Worm (Caenorhabditis elegans) whole organism, L1 larva: ENCODE data around the gene F15B10.3.

Source experiments
- C04F5.9 ChIP-seq: sonication (generic microtip); optimal IDR thresholded peaks from 2 replicates; lab custom pipeline; 2016; ENCODE audit warnings: missing genetic modification characterization, missing compliant biosample characterization
- C34B4.2 ChIP-seq: sonication (generic microtip); optimal IDR thresholded peaks from 2 replicates; lab custom pipeline; 2017; ENCODE audit warnings: mild to moderate bottlenecking, missing genetic modification characterization, missing compliant biosample characterization
- F16B12.6 ChIP-seq: fragments of 150-350 bp; optimal IDR thresholded peaks from 2 replicates; lab custom pipeline; 2014; ENCODE audit warnings: missing biosample characterization, missing genetic modification characterization
- Y116A8C.19 ChIP-seq: sonication (generic microtip); optimal IDR thresholded peaks from 2 replicates; lab custom pipeline; 2016; ENCODE audit warnings: missing compliant biosample characterization, missing genetic modification characterization, borderline replicate concordance
- ceh-63 ChIP-seq: fragments of 200-800 bp; sonication (Bioruptor generic); optimal IDR thresholded peaks from 2 replicates; lab custom pipeline; 2018; ENCODE audit warnings: mild to moderate bottlenecking, missing genetic modification characterization, missing compliant biosample characterization
- ceh-8 ChIP-seq: fragments of 200-800 bp; sonication (Bioruptor generic); optimal IDR thresholded peaks from 2 replicates; lab custom pipeline; 2018; ENCODE audit warnings: mild to moderate bottlenecking, missing genetic modification characterization, moderate library complexity, missing compliant biosample characterization
- ces-1 ChIP-seq: fragments of 150-350 bp; optimal IDR thresholded peaks from 2 replicates; lab custom pipeline; 2014; ENCODE audit warnings: missing biosample characterization, missing genetic modification reagents, missing genetic modification characterization
- efl-1 ChIP-seq, 4 experiments: fragments of 150-350 bp; optimal IDR thresholded peaks in 3 of 4; peaks in 1 of 4; 1 replicate in 1 of 4; 2 replicates in 3 of 4; lab custom pipeline; 2014; ENCODE audit warnings: missing biosample characterization in 2 of 4, missing genetic modification characterization in 2 of 4, missing genetic modification reagents in 2 of 4
- elt-2 ChIP-seq: sonication (generic microtip); optimal IDR thresholded peaks from 2 replicates; lab custom pipeline; 2016; ENCODE audit warnings: missing genetic modification characterization, mild to moderate bottlenecking, inconsistent platforms, missing compliant biosample characterization, missing genetic modification reagents
- elt-3 ChIP-seq, 6 experiments: fragments of 150-350 bp in 1 of 6; sonication (generic microtip); optimal IDR thresholded peaks; 2 replicates each; lab custom pipeline; 2017 to 2018; ENCODE audit warnings: missing biosample characterization in 6 of 6, missing genetic modification characterization in 6 of 6, inconsistent platforms in 1 of 6
- fkh-10 ChIP-seq: sonication (generic microtip); optimal IDR thresholded peaks from 2 replicates; lab custom pipeline; 2017; ENCODE audit warnings: missing biosample characterization, missing genetic modification reagents, missing genetic modification characterization
- fkh-8 ChIP-seq: sonication (generic microtip); optimal IDR thresholded peaks from 2 replicates; lab custom pipeline; 2016; ENCODE audit warnings: mild to moderate bottlenecking, missing genetic modification characterization, missing compliant biosample characterization
- grh-1 ChIP-seq: fragments of 200-800 bp; sonication (Bioruptor generic); IDR thresholded peaks from 2 replicates; pipeline ENCODE4 v1.3.6; 2022; ENCODE audit warnings: missing genetic modification reagents, missing genetic modification characterization, missing compliant biosample characterization
- hlh-4 ChIP-seq: sonication (generic microtip); optimal IDR thresholded peaks from 2 replicates; lab custom pipeline; 2016; ENCODE audit warnings: mild to moderate bottlenecking, missing genetic modification characterization, missing compliant biosample characterization
- irx-1 ChIP-seq: sonication (generic microtip); optimal IDR thresholded peaks from 2 replicates; lab custom pipeline; 2016; ENCODE audit warnings: missing genetic modification characterization, missing compliant biosample characterization
- lin-14 ChIP-seq: fragments of 200-800 bp; sonication (Bioruptor generic); optimal IDR thresholded peaks from 2 replicates; lab custom pipeline; 2018; ENCODE audit warnings: mild to moderate bottlenecking, missing genetic modification characterization, moderate library complexity, missing compliant biosample characterization
- lin-15B ChIP-seq: fragments of 150-350 bp; sonication (generic microtip); optimal IDR thresholded peaks from 3 replicates; lab custom pipeline; 2014; ENCODE audit warnings: missing biosample characterization, missing genetic modification characterization
- lin-35 ChIP-seq, 2 experiments: fragments of 150-350 bp; optimal IDR thresholded peaks; 2 replicates each; lab custom pipeline; 2014; ENCODE audit warnings: missing biosample characterization in 2 of 2, missing genetic modification characterization in 2 of 2, missing genetic modification reagents in 2 of 2
- lin-39 ChIP-seq: fragments of 150-350 bp; optimal IDR thresholded peaks from 2 replicates; lab custom pipeline; 2014; ENCODE audit warnings: missing biosample characterization, missing genetic modification reagents, missing genetic modification characterization
- lir-3 ChIP-seq: sonication (generic microtip); optimal IDR thresholded peaks from 2 replicates; lab custom pipeline; 2016; ENCODE audit warnings: mild to moderate bottlenecking, missing genetic modification characterization, moderate library complexity, missing compliant biosample characterization; ENCODE audit not compliant: poor library complexity
- lsy-2 ChIP-seq, 2 experiments: fragments of 150-350 bp; optimal IDR thresholded peaks; 2 replicates each; lab custom pipeline; 2014; ENCODE audit warnings: missing biosample characterization in 2 of 2, missing genetic modification characterization in 2 of 2
- mab-9 ChIP-seq: fragments of 200-800 bp; sonication (Bioruptor generic); IDR thresholded peaks from 2 replicates; pipeline ENCODE4 v1.3.6; 2022; ENCODE audit warnings: missing genetic modification reagents, missing genetic modification characterization, missing compliant biosample characterization
- mdl-1 ChIP-seq, 2 experiments: fragments of 150-350 bp; optimal IDR thresholded peaks; 2 replicates each; lab custom pipeline; 2014 to 2017; ENCODE audit warnings: missing biosample characterization in 2 of 2, missing genetic modification characterization in 2 of 2, inconsistent platforms in 1 of 2
- mep-1 ChIP-seq: fragments of 150-350 bp; optimal IDR thresholded peaks from 2 replicates; lab custom pipeline; 2014; ENCODE audit warnings: missing biosample characterization, missing genetic modification characterization
- nhr-12 ChIP-seq: sonication (generic microtip); optimal IDR thresholded peaks from 2 replicates; lab custom pipeline; 2017; ENCODE audit warnings: missing biosample characterization, missing genetic modification characterization
- nhr-19 ChIP-seq: fragments of 200-800 bp; sonication (Bioruptor generic); conservative IDR thresholded peaks from 2 replicates; pipeline ENCODE4 v1.3.6; 2022; ENCODE audit warnings: missing genetic modification characterization, missing compliant biosample characterization
- nhr-237 ChIP-seq: fragments of 150-350 bp; optimal IDR thresholded peaks from 2 replicates; lab custom pipeline; 2014; ENCODE audit warnings: missing biosample characterization, missing genetic modification characterization
- nhr-28 ChIP-seq: fragments of 150-350 bp; optimal IDR thresholded peaks from 2 replicates; lab custom pipeline; 2014; ENCODE audit warnings: missing biosample characterization, missing genetic modification characterization
- nhr-47 ChIP-seq: sonication (generic microtip); optimal IDR thresholded peaks from 2 replicates; lab custom pipeline; 2016; ENCODE audit warnings: mild to moderate bottlenecking, missing genetic modification characterization, moderate library complexity, missing compliant biosample characterization
- nhr-76 ChIP-seq: sonication (generic microtip); optimal IDR thresholded peaks from 2 replicates; lab custom pipeline; 2017; ENCODE audit warnings: missing biosample characterization, missing genetic modification characterization
- nhr-77 ChIP-seq: fragments of 150-350 bp; optimal IDR thresholded peaks from 2 replicates; lab custom pipeline; 2014; ENCODE audit warnings: missing biosample characterization, missing genetic modification characterization
- nhr-84 ChIP-seq: sonication (generic microtip); optimal IDR thresholded peaks from 2 replicates; lab custom pipeline; 2017; ENCODE audit warnings: missing biosample characterization, missing genetic modification characterization
- nhr-85 ChIP-seq: sonication (generic microtip); peaks from one replicate; lab custom pipeline; 2016; ENCODE audit warnings: missing genetic modification characterization, inconsistent platforms, missing compliant biosample characterization
- nhr-90 ChIP-seq: sonication (generic microtip); optimal IDR thresholded peaks from 2 replicates; lab custom pipeline; 2016; ENCODE audit warnings: mild to moderate bottlenecking, missing genetic modification characterization, missing compliant biosample characterization; ENCODE audit not compliant: poor library complexity
- pag-3 ChIP-seq: sonication (generic microtip); optimal IDR thresholded peaks from 2 replicates; lab custom pipeline; 2017; ENCODE audit warnings: missing genetic modification characterization, mild to moderate bottlenecking, missing compliant biosample characterization, antibody characterized with exemption, borderline replicate concordance; ENCODE audit not compliant: insufficient read depth
- pqm-1 ChIP-seq: sonication (generic microtip); optimal IDR thresholded peaks from 3 replicates; lab custom pipeline; 2017; ENCODE audit warnings: missing biosample characterization, missing genetic modification characterization
- rnt-1 ChIP-seq: sonication (generic microtip); optimal IDR thresholded peaks from 2 replicates; lab custom pipeline; 2016; ENCODE audit warnings: mild to moderate bottlenecking, missing genetic modification characterization, moderate library complexity, missing compliant biosample characterization
- skn-1 ChIP-seq: fragments of 150-350 bp; optimal IDR thresholded peaks from 2 replicates; lab custom pipeline; 2014; ENCODE audit warnings: missing biosample characterization, missing genetic modification characterization
- sptf-1 ChIP-seq: fragments of 150-350 bp; optimal IDR thresholded peaks from 2 replicates; lab custom pipeline; 2014; ENCODE audit warnings: missing biosample characterization, missing genetic modification characterization
- sup-37 ChIP-seq: fragments of 200-800 bp; sonication (Bioruptor generic); optimal IDR thresholded peaks from 2 replicates; lab custom pipeline; 2018; ENCODE audit warnings: mild to moderate bottlenecking, missing genetic modification characterization, missing compliant biosample characterization
- swsn-7 ChIP-seq: sonication (generic microtip); optimal IDR thresholded peaks from 2 replicates; lab custom pipeline; 2016; ENCODE audit warnings: missing genetic modification characterization, missing compliant biosample characterization
- tbx-2 ChIP-seq: sonication (generic microtip); optimal IDR thresholded peaks from 2 replicates; lab custom pipeline; 2016; ENCODE audit warnings: missing genetic modification characterization, missing compliant biosample characterization
- tlp-1 ChIP-seq: fragments of 150-350 bp; optimal IDR thresholded peaks from 2 replicates; lab custom pipeline; 2014; ENCODE audit warnings: missing biosample characterization, missing genetic modification characterization
- unc-130 ChIP-seq: fragments of 150-350 bp; optimal IDR thresholded peaks from 2 replicates; lab custom pipeline; 2017; ENCODE audit warnings: missing biosample characterization, missing genetic modification characterization, inconsistent platforms
- ztf-11 ChIP-seq, 2 experiments: sonication (generic microtip); optimal IDR thresholded peaks; 2 replicates each; lab custom pipeline; 2016 to 2017; ENCODE audit warnings: missing genetic modification characterization in 2 of 2, missing biosample characterization in 1 of 2, missing compliant biosample characterization in 1 of 2

F15B10.3 gene

DNA sequence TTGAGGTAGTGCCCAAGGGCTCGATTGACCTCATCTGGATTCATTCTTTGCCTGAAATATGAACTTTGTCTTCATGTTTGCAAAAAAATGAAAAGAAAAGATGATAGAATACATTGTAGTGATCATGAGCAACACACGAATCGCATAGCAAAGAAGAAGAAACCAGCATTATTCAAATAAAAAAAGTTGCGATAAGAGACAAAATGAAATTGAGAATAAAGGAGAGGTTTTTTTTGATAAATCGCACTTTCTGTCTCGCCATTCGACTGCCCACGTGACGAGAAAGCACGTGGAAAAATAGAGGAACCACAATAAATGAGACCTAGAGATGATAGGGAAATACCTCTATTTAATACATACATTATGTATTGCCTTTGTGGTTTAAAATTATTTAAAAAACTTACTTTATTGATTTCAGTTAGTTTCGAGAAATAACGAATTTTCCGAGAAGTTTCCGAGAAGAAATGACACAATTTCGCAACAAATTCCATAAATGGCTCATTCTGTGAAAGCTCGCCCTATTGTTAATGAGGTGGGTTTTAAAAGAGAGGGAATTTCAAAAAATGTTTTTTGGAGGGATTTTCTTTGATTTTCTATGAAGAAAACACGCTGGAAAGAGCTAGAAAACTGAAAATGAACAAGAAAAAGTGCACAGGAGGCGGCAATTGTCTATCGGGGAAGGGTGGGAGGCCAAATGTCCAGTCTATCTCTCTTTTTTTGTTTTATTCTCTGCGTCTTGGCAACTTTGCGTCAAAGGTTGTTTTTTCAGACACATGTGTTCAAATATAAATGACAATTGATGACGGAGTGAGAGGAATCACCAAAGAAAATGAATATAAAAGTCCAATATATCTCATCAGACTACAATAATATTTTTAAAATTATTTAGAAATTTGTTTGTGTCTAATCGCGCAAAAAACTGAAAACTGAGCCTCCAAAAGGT lies 46.8 kb upstream of the F15B10.3 start, which contains the start of gene paqr-1 (continued):
- TF ChIP-seq mep-1 (tag; lab: Kevin White, UChicago) (peak; percentile 42), elt-3 (tag; optimal IDR thresholded peaks at IDR 0.05; lab: Kevin White, UChicago) (peak in 1 of 6 experiments; percentile 28), nhr-90 (tag; lab: Kevin White, UChicago) (peak; percentile 50), irx-1 (tag; lab: Kevin White, UChicago) (peak; percentile 19), grh-1 (GFP tag; lab: Robert Waterston, UW) (no peak)
- TF ChIP-seq, all 84 proteins: peak for 27

DNA sequence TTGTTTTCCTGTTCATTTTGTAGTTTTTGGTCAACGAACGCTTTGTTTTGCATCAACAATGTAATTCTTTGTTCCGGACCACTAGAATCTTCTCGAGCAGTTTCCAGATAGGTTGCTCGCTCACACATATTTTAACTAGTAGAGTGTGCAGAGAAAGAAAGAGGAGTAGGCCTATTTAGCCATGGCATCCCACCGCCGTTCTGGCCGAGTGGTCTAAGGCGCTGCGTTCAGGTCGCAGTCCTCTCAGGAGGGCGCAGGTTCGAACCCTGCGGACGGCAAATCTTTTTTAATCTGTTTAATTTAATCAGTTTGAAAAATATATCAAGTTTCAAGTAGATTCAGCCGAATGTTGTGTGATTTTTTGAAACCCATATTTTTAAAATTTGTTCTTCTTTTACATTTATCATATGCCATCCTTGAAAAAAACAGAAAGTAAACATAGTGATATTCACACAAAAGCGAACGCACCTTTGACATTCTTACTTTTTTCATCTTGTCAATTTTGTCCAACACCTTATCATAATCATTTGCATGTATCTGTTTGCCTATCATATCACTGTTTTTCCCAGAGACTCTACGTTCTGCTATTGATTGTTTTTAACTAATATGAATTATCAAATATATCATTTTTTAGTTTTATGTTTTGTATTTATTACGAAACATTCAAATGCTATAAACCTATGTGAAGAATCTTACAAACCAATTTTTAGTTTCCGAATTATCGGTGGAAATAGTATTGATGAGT lies 45.7 kb upstream of the F15B10.3 start, which contains the start of gene try-3:
Gene try-3, plus strand, starts transcription at position 532 of the 745 bp plus-strand sequence.
- TF ChIP-seq nhr-84 (tag; lab: Kevin White, UChicago) (no peak), nhr-90 (tag; lab: Kevin White, UChicago) (peak; percentile 59), elt-2 (peak; percentile 5), nhr-76 (tag; lab: Kevin White, UChicago) (no peak), rnt-1 (tag; lab: Kevin White, UChicago) (peak; percentile 84), fkh-8 (tag; lab: Kevin White, UChicago) (peak; percentile 82), ces-1 (GFP tag; lab: Kevin White, UChicago) (no peak), unc-130 (tag; lab: Kevin White, UChicago) (peak; percentile 51), F16B12.6 (tag; lab: Kevin White, UChicago) (peak; percentile 2), C34B4.2 (tag; lab: Kevin White, UChicago) (no peak), nhr-12 (no peak), lin-35 (GFP tag; optimal IDR thresholded peaks at IDR 0.05; lab: Kevin White, UChicago) (peak; percentile 75 to 78), mdl-1 (tag; optimal IDR thresholded peaks at IDR 0.05; lab: Kevin White, UChicago) (peak in 1 of 2 experiments; percentile 40), ceh-63 (GFP tag; lab: Kevin White, UChicago) (no peak), lin-14 (peak; percentile 78), lsy-2 (tag; optimal IDR thresholded peaks at IDR 0.05; lab: Kevin White, UChicago) (peak; percentile 60 to 72), nhr-85 (tag; lab: Kevin White, UChicago) (peak; percentile 68), efl-1 (optimal IDR thresholded peaks at IDR 0.05; lab: Kevin White, UChicago) (peak; percentile 60 to 72), efl-1 (GFP tag; optimal IDR thresholded peaks at IDR 0.05 in 1 of 2; lab: Kevin White, UChicago) (peak; percentile 56 to 95), sup-37 (GFP tag; lab: Kevin White, UChicago) (no peak), swsn-7 (tag; lab: Kevin White, UChicago) (peak; percentile 74), C04F5.9 (tag; lab: Kevin White, UChicago) (no peak), nhr-47 (tag; lab: Kevin White, UChicago) (peak; percentile 75), pqm-1 (tag; lab: Kevin White, UChicago) (no peak), mep-1 (tag; lab: Kevin White, UChicago) (peak; percentile 63), hlh-4 (tag; lab: Kevin White, UChicago) (no peak), nhr-237 (tag; lab: Kevin White, UChicago) (peak; percentile 22), pag-3 (tag; lab: Kevin White, UChicago) (no peak), lin-39 (tag; lab: Kevin White, UChicago) (no peak), fkh-10 (GFP tag; lab: Kevin White, UChicago) (peak; percentile 43), Y116A8C.19 (no peak), ceh-8 (peak; percentile 55), nhr-19 (peak; percentile 60), lin-15B (tag; lab: Kevin White, UChicago) (peak; percentile 29), mab-9 (GFP tag; lab: Robert Waterston, UW) (peak; percentile 37; the same call in 1 of the 2 replicates), tlp-1 (tag; lab: Kevin White, UChicago) (no peak), elt-3 (tag; optimal IDR thresholded peaks at IDR 0.05; lab: Kevin White, UChicago) (peak in 3 of 6 experiments; percentile 6 to 30 (median 13)), ztf-11 (tag; optimal IDR thresholded peaks at IDR 0.05; lab: Kevin White, UChicago) (peak in 1 of 2 experiments; percentile 31), sptf-1 (tag; lab: Kevin White, UChicago) (no peak), tbx-2 (tag; lab: Kevin White, UChicago) (peak; percentile 64), nhr-77 (tag; lab: Kevin White, UChicago) (peak; percentile 62), lir-3 (tag; lab: Kevin White, UChicago) (peak; percentile 54), skn-1 (peak; percentile 72), nhr-28 (tag; lab: Kevin White, UChicago) (no peak)
